Fruit fly (Drosophila melanogaster): Measurements from ENCODE around the gene AstCC.

dm6 chr2L:11123499-11123898 lies 38.5 kb upstream of the AstCC start, which contains the start of the genes Csl4 and Nup160:
- TF ChIP-seq pad (GFP tag; optimal IDR thresholded peaks at IDR 0.05): peak; percentile 66
- TF ChIP-seq CG33017 (tag; optimal IDR thresholded peaks at IDR 0.05): peak; percentile 74
- peak; percentile 87 for TF ChIP-seq CG1620 (GFP tag; optimal IDR thresholded peaks at IDR 0.05)
- no peak for TF ChIP-seq cnc (optimal IDR thresholded peaks at IDR 0.05)
- TF ChIP-seq CG7045 (GFP tag; optimal IDR thresholded peaks at IDR 0.05): peak; percentile 30
- TF ChIP-seq Mnt (GFP tag; optimal IDR thresholded peaks at IDR 0.05): peak; percentile 99
- TF ChIP-seq Clk (GFP tag; optimal IDR thresholded peaks at IDR 0.05): no peak
- TF ChIP-seq Hr96 (GFP tag; optimal IDR thresholded peaks at IDR 0.05): peak; percentile 82
- no peak for TF ChIP-seq kay (GFP tag; ENCODE audit: borderline replicate concordance)
